Worm (Caenorhabditis elegans): Measurements from ENCODE around the gene mmab-1.

DNA sequence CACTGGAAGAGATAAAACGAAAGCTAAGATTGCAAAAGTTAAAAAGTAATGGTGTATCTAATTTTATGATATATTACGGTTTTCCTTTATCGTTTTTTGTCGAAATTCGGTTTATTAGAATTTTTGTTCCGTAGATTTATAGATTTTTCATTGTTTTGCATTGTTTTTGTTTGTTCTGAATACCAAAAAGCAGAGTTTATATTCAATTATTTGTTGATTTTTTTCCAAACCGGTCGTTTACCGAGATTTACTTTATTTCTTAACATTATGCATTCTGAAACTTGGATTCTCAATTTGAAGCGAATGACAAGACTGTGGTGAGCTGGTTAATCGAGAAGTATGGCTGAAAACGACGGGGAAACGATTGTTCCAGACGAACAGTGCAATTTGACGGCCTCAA, 15.1 kb upstream of the mmab-1 start, which contains the start of gene fsn-1:
- TF ChIP-seq klf-2 (GFP tag; conservative IDR thresholded peaks at IDR 0.05) (no peak), cog-1 (tag; optimal IDR thresholded peaks at IDR 0.05) (no peak), tab-1 (GFP tag; IDR thresholded peaks at IDR 0.05) (no peak), ztf-29 (GFP tag; IDR thresholded peaks at IDR 0.05) (no peak), ref-1 (GFP tag; conservative IDR thresholded peaks at IDR 0.05) (no peak), T22C8.4 (GFP tag; IDR thresholded peaks at IDR 0.05) (no peak), flt-1 (GFP tag; IDR thresholded peaks at IDR 0.05) (no peak), med-1 (GFP tag; optimal IDR thresholded peaks at IDR 0.05; ENCODE audit: insufficient read depth) (no peak)

All from whole organism, midembryonic.